Fruit fly (Drosophila melanogaster): Measurements from ENCODE around the gene mRpS7.

mRpS7 gene

dm6 chr2L:10339841-10340240 is 46.6 kb upstream of the mRpS7 start:
- TF ChIP-seq usp (GFP tag; optimal IDR thresholded peaks at IDR 0.05): no peak
- TF ChIP-seq ey (GFP tag; optimal IDR thresholded peaks at IDR 0.05): no peak
- no peak for TF ChIP-seq Dif (GFP tag; optimal IDR thresholded peaks at IDR 0.05; ENCODE audit: partially characterized antibody)
- TF ChIP-seq br (GFP tag; optimal IDR thresholded peaks at IDR 0.05): no peak
- no peak for TF ChIP-seq psq (GFP tag; optimal IDR thresholded peaks at IDR 0.05)
- TF ChIP-seq GATAd (GFP tag; optimal IDR thresholded peaks at IDR 0.05): no peak
- TF ChIP-seq Rel (GFP tag; optimal IDR thresholded peaks at IDR 0.05): no peak
- no peak for TF ChIP-seq Rel (tag; optimal IDR thresholded peaks at IDR 0.05)
- TF ChIP-seq CG9705 (GFP tag; optimal IDR thresholded peaks at IDR 0.05): no peak
- no peak for TF ChIP-seq foxo (GFP tag; optimal IDR thresholded peaks at IDR 0.05)
- TF ChIP-seq lola (GFP tag; optimal IDR thresholded peaks at IDR 0.05): no peak
- no peak for TF ChIP-seq woc (GFP tag; optimal IDR thresholded peaks at IDR 0.05)
- TF ChIP-seq dl (GFP tag; optimal IDR thresholded peaks at IDR 0.05; ENCODE audit: insufficient read depth in 1 of 2, partially characterized antibody in 2 of 2): no peak
- TF ChIP-seq Hr83 (GFP tag; optimal IDR thresholded peaks at IDR 0.05; ENCODE audit: poor library complexity, severe bottlenecking): no peak
- no peak for TF ChIP-seq dmrt93B (GFP tag; optimal IDR thresholded peaks at IDR 0.05)
- no peak for TF ChIP-seq HLH106 (tag; optimal IDR thresholded peaks at IDR 0.05)
- no peak for TF ChIP-seq tai (GFP tag; optimal IDR thresholded peaks at IDR 0.05)
- TF ChIP-seq h (GFP tag; optimal IDR thresholded peaks at IDR 0.05): no peak
- no peak for TF ChIP-seq sage (GFP tag; optimal IDR thresholded peaks at IDR 0.05)

- TF ChIP-seq HLH106 (tag; optimal IDR thresholded peaks at IDR 0.05) (peak; percentile 6), OdsH (GFP tag; optimal IDR thresholded peaks at IDR 0.05) (no peak), Abd-B (GFP tag; optimal IDR thresholded peaks at IDR 0.05) (no peak), Myc (optimal IDR thresholded peaks at IDR 0.05) (no peak), ey (GFP tag; optimal IDR thresholded peaks at IDR 0.05) (peak; percentile 9), Hnf4 (GFP tag; optimal IDR thresholded peaks at IDR 0.05) (peak; percentile 21), lola (GFP tag; optimal IDR thresholded peaks at IDR 0.05) (no peak), Hr83 (GFP tag; optimal IDR thresholded peaks at IDR 0.05; ENCODE audit: poor library complexity, severe bottlenecking) (peak; percentile 32), GATAd (GFP tag; optimal IDR thresholded peaks at IDR 0.05) (no peak), h (GFP tag; optimal IDR thresholded peaks at IDR 0.05) (peak; percentile 20), foxo (GFP tag; optimal IDR thresholded peaks at IDR 0.05) (peak in 1 of 2 experiments; percentile 48), Sp1 (GFP tag; optimal IDR thresholded peaks at IDR 0.05) (no peak), woc (GFP tag; optimal IDR thresholded peaks at IDR 0.05) (peak; percentile 35), brk (GFP tag; optimal IDR thresholded peaks at IDR 0.05) (peak; percentile 60), rgr (GFP tag; optimal IDR thresholded peaks at IDR 0.05) (peak; percentile 64), dsf (GFP tag; optimal IDR thresholded peaks at IDR 0.05; ENCODE audit: borderline replicate concordance) (peak; percentile 9), usp (GFP tag; optimal IDR thresholded peaks at IDR 0.05) (no peak), psq (GFP tag; optimal IDR thresholded peaks at IDR 0.05) (peak; percentile 13)
Observed at dm6 chr2L:10341405-10341804, 45.1 kb upstream of the mRpS7 start, which contains the start of gene CG31715. TSS of gene CG31715 (plus strand) at chr2L:10341616.

- TF ChIP-seq lola (GFP tag; optimal IDR thresholded peaks at IDR 0.05) (no peak), Hnf4 (GFP tag; optimal IDR thresholded peaks at IDR 0.05) (peak; percentile 10), h (GFP tag; optimal IDR thresholded peaks at IDR 0.05) (peak; percentile 24), brk (GFP tag; optimal IDR thresholded peaks at IDR 0.05) (peak; percentile 18), fru (GFP tag; optimal IDR thresholded peaks at IDR 0.05) (peak; percentile 10)
Observed at dm6 chr2L:10342471-10342870, 44.0 kb upstream of the mRpS7 start, which contains the start of gene Sps2. TSS of gene Sps2 (plus strand) at chr2L:10342594.

dm6 chr2L:10344029-10344606 is 42.3 kb upstream of the mRpS7 start, which contains the start of gene Frmd5:
TSS of gene Frmd5 (plus strand) at chr2L:10344442.
- TF ChIP-seq Hr78 (GFP tag; optimal IDR thresholded peaks at IDR 0.05): no peak
- TF ChIP-seq usp (GFP tag; optimal IDR thresholded peaks at IDR 0.05): no peak
- no peak for TF ChIP-seq lola (GFP tag; optimal IDR thresholded peaks at IDR 0.05)
- no peak for TF ChIP-seq CG32264 (GFP tag; optimal IDR thresholded peaks at IDR 0.05)
- TF ChIP-seq Mio (GFP tag; optimal IDR thresholded peaks at IDR 0.05): no peak
- TF ChIP-seq HLH106 (tag; optimal IDR thresholded peaks at IDR 0.05): no peak
- no peak for TF ChIP-seq sage (GFP tag; optimal IDR thresholded peaks at IDR 0.05)
- no peak for TF ChIP-seq CrebA (GFP tag; optimal IDR thresholded peaks at IDR 0.05; ENCODE audit: borderline replicate concordance)
- TF ChIP-seq fru (GFP tag; optimal IDR thresholded peaks at IDR 0.05): no peak
- no peak for TF ChIP-seq dl (GFP tag; optimal IDR thresholded peaks at IDR 0.05; ENCODE audit: insufficient read depth in 1 of 2, partially characterized antibody in 2 of 2)
- TF ChIP-seq N (GFP tag; optimal IDR thresholded peaks at IDR 0.05): no peak
- no peak for TF ChIP-seq Myc (optimal IDR thresholded peaks at IDR 0.05)
- TF ChIP-seq Dif (GFP tag; optimal IDR thresholded peaks at IDR 0.05; ENCODE audit: partially characterized antibody): no peak
- no peak for TF ChIP-seq tai (GFP tag; optimal IDR thresholded peaks at IDR 0.05)
- TF ChIP-seq Vsx2 (GFP tag; optimal IDR thresholded peaks at IDR 0.05; ENCODE audit: partially characterized antibody): no peak
- no peak for TF ChIP-seq Abd-B (GFP tag; optimal IDR thresholded peaks at IDR 0.05)
